Worm (Caenorhabditis elegans): ENCODE measurements around the gene pas-2.

Gene pas-2

ce11 chrV:10776528-10777055, 6.4 kb downstream of the pas-2 start, which contains the start of gene D1054.5:
TSS of gene D1054.5 (minus strand) at chrV:10776578.
- TF ChIP-seq ztf-4 (tag; optimal IDR thresholded peaks at IDR 0.05) = no peak
- peak; percentile 80 for TF ChIP-seq jun-1 (tag; optimal IDR thresholded peaks at IDR 0.05)
- peak; percentile 91 for TF ChIP-seq pqm-1 (tag; optimal IDR thresholded peaks at IDR 0.05)
- no peak for TF ChIP-seq fkh-10 (GFP tag; optimal IDR thresholded peaks at IDR 0.05)
- TF ChIP-seq lin-15B (tag; optimal IDR thresholded peaks at IDR 0.05) = no peak
- TF ChIP-seq nhr-23 (tag; optimal IDR thresholded peaks at IDR 0.05) = no peak
- peak; percentile 94 for TF ChIP-seq elt-2 (tag; optimal IDR thresholded peaks at IDR 0.05)
- TF ChIP-seq nhr-43 (tag; optimal IDR thresholded peaks at IDR 0.05; ENCODE audit: poor library complexity, severe bottlenecking) = no peak
- no peak for TF ChIP-seq daf-12 (tag; optimal IDR thresholded peaks at IDR 0.05)
- TF ChIP-seq egl-27 (tag; optimal IDR thresholded peaks at IDR 0.05) = no peak
- no peak for TF ChIP-seq tbx-2 (tag; optimal IDR thresholded peaks at IDR 0.05)
- peak; percentile 64 for TF ChIP-seq ceh-28 (tag; optimal IDR thresholded peaks at IDR 0.05)
- TF ChIP-seq nhr-28 (tag; optimal IDR thresholded peaks at IDR 0.05) = no peak
- TF ChIP-seq skn-1 (tag; optimal IDR thresholded peaks at IDR 0.05) = no peak
- no peak for TF ChIP-seq sea-2 (GFP tag; optimal IDR thresholded peaks at IDR 0.05)
- no peak for TF ChIP-seq hmg-11 (tag; optimal IDR thresholded peaks at IDR 0.05)
- TF ChIP-seq pha-4 (tag; optimal IDR thresholded peaks at IDR 0.05) = peak; percentile 46

ce11 chrV:10784011-10784410, 13.8 kb downstream of the pas-2 start, which contains the start of gene D1054.8:
TSS of gene D1054.8 (plus strand) at chrV:10784311.
- TF ChIP-seq mdl-1 (tag; optimal IDR thresholded peaks at IDR 0.05) (no peak), pha-4 (tag; optimal IDR thresholded peaks at IDR 0.05) (peak; percentile 56)

ce11 chrV:10790921-10791320, 20.8 kb downstream of the pas-2 start, which contains the start of gene D1054.9:
TSS of gene D1054.9 (minus strand) at chrV:10791057.
- TF ChIP-seq nhr-12 (tag; optimal IDR thresholded peaks at IDR 0.05) (no peak), aly-2 (tag; optimal IDR thresholded peaks at IDR 0.05) (no peak), eor-1 (tag; optimal IDR thresholded peaks at IDR 0.05) (no peak)

- TF ChIP-seq nhr-77 (tag; optimal IDR thresholded peaks at IDR 0.05) = no peak
Measured at ce11 chrV:10792775-10793174, 22.6 kb downstream of the pas-2 start, which contains the start of gene D1054.10. TSS of gene D1054.10 (minus strand) at chrV:10792875.

ce11 chrV:10793498-10793897, 23.3 kb downstream of the pas-2 start, which contains the start of gene ule-3:
TSS of gene ule-3 (plus strand) at chrV:10793798.
- TF ChIP-seq nhr-25 (tag; optimal IDR thresholded peaks at IDR 0.05) (no peak), fos-1 (tag; optimal IDR thresholded peaks at IDR 0.05) (no peak), lsy-12 (tag; optimal IDR thresholded peaks at IDR 0.05) (no peak), egl-27 (tag; optimal IDR thresholded peaks at IDR 0.05) (no peak), lin-39 (tag; optimal IDR thresholded peaks at IDR 0.05) (no peak), ceh-16 (tag; optimal IDR thresholded peaks at IDR 0.05) (no peak), elt-3 (tag; optimal IDR thresholded peaks at IDR 0.05) (no peak), aly-2 (tag; optimal IDR thresholded peaks at IDR 0.05) (no peak), daf-12 (tag; optimal IDR thresholded peaks at IDR 0.05) (no peak), unc-39 (tag; optimal IDR thresholded peaks at IDR 0.05) (no peak)

ce11 chrV:10794463-10794862, 24.3 kb downstream of the pas-2 start:
- TF ChIP-seq nhr-23 (tag; optimal IDR thresholded peaks at IDR 0.05) = no peak
- no peak for TF ChIP-seq nhr-12 (tag; optimal IDR thresholded peaks at IDR 0.05)
- TF ChIP-seq elt-3 (tag; optimal IDR thresholded peaks at IDR 0.05) = no peak
- TF ChIP-seq nhr-11 (tag; optimal IDR thresholded peaks at IDR 0.05) = no peak
- TF ChIP-seq sea-2 (GFP tag; optimal IDR thresholded peaks at IDR 0.05) = no peak
- TF ChIP-seq jun-1 (tag; optimal IDR thresholded peaks at IDR 0.05) = no peak
- TF ChIP-seq snpc-4 (tag; optimal IDR thresholded peaks at IDR 0.05) = no peak
- no peak for TF ChIP-seq nhr-67 (tag; optimal IDR thresholded peaks at IDR 0.05)
- TF ChIP-seq mml-1 (tag; optimal IDR thresholded peaks at IDR 0.05) = no peak
- no peak for TF ChIP-seq nhr-25 (tag; optimal IDR thresholded peaks at IDR 0.05)
- no peak for TF ChIP-seq eor-1 (tag; optimal IDR thresholded peaks at IDR 0.05)
- TF ChIP-seq ZK546.5 (tag; optimal IDR thresholded peaks at IDR 0.05) = no peak
- TF ChIP-seq fkh-2 (tag; optimal IDR thresholded peaks at IDR 0.05) = no peak
- no peak for TF ChIP-seq hmg-11 (tag; optimal IDR thresholded peaks at IDR 0.05)
- TF ChIP-seq zag-1 (tag; optimal IDR thresholded peaks at IDR 0.05) = no peak
- TF ChIP-seq fkh-10 (GFP tag; optimal IDR thresholded peaks at IDR 0.05) = no peak
- no peak for TF ChIP-seq pha-4 (tag; optimal IDR thresholded peaks at IDR 0.05)

All from whole organism, L3 larva.